Worm (Caenorhabditis elegans): ENCODE data around the gene hmg-1.2.

DNA sequence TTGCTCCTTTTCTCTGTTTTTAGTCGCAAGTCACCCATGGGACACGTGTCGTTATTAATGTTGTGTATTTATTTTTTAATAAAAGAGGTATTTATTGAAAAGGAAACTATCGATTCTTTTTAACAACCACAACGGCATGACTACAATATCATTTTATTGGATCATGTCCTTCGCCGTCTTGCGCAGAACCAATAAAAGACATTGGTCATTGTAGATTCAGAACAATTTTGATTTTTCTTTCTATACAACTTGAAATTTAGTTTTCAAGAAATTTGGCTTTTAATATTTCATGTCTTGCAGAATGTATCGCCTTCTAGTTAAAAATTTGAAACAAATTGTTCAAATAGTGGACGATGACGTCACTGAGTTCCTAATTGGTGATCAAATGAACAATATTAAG, 28.7 kb upstream of the hmg-1.2 start, which contains the start of gene amdh-1:
- TF ChIP-seq tbx-37 (GFP tag; conservative IDR thresholded peaks at IDR 0.05), result no peak
- TF ChIP-seq pes-1 (GFP tag; IDR thresholded peaks at IDR 0.05), result no peak
- TF ChIP-seq sea-1 (GFP tag; conservative IDR thresholded peaks at IDR 0.05), result no peak
- no peak for TF ChIP-seq hmbx-1 (tag; optimal IDR thresholded peaks at IDR 0.05)
